Worm (Caenorhabditis elegans) whole organism, L3 larva: ENCODE measurements around the gene glb-10.

ENCODE experiments used
- ZK546.5 ChIP-seq: sonication (generic microtip); optimal IDR thresholded peaks from 2 replicates; lab custom pipeline; 2017; ENCODE audit warnings: missing biosample characterization, missing genetic modification characterization
- ama-1 ChIP-seq: fragments of 150-350 bp; optimal IDR thresholded peaks from 2 replicates; lab custom pipeline; 2018
- egl-5 ChIP-seq: fragments of 150-350 bp; optimal IDR thresholded peaks from 2 replicates; lab custom pipeline; 2017; ENCODE audit warnings: missing biosample characterization, missing genetic modification reagents, missing genetic modification characterization, inconsistent platforms
- lin-39 ChIP-seq: fragments of 150-350 bp; optimal IDR thresholded peaks from 2 replicates; lab custom pipeline; 2018; ENCODE audit warnings: missing biosample characterization, missing genetic modification reagents, missing genetic modification characterization
- nhr-11 ChIP-seq: fragments of 150-350 bp; optimal IDR thresholded peaks from 2 replicates; lab custom pipeline; 2014; ENCODE audit warnings: missing biosample characterization, missing genetic modification characterization
- nhr-23 ChIP-seq: fragments of 150-350 bp; optimal IDR thresholded peaks from 2 replicates; lab custom pipeline; 2014; ENCODE audit warnings: missing biosample characterization, missing genetic modification reagents, missing genetic modification characterization
- nhr-28 ChIP-seq: fragments of 150-350 bp; optimal IDR thresholded peaks from 2 replicates; lab custom pipeline; 2014; ENCODE audit warnings: missing biosample characterization, missing genetic modification characterization
- pha-4 ChIP-seq: fragments of 150-350 bp; optimal IDR thresholded peaks from 2 replicates; lab custom pipeline; 2014; ENCODE audit warnings: missing biosample characterization, missing genetic modification reagents, missing genetic modification characterization
- ztf-11 ChIP-seq: fragments of 150-350 bp; optimal IDR thresholded peaks from 2 replicates; lab custom pipeline; 2014; ENCODE audit warnings: missing biosample characterization, missing genetic modification characterization

ce11 chrII:6262222-6262621, 46.9 kb downstream of the glb-10 start, which contains the start of gene F13H8.12:
- TF ChIP-seq pha-4 (tag; lab: Kevin White, UChicago) (no peak), ZK546.5 (no peak), lin-39 (tag; lab: Kevin White, UChicago) (no peak), nhr-28 (tag; lab: Kevin White, UChicago) (no peak), nhr-11 (tag; lab: Kevin White, UChicago) (no peak), ama-1 (lab: Kevin White, UChicago) (no peak), nhr-23 (tag; lab: Kevin White, UChicago) (no peak), egl-5 (tag; lab: Kevin White, UChicago) (no peak), ztf-11 (no peak)
